Fruit fly (Drosophila melanogaster) whole organism, prepupa: ENCODE data around the gene Taf11.

ENCODE experiments used
- Blimp-1 ChIP-seq: fragments of 200-800 bp; sonication (Bioruptor generic); optimal IDR thresholded peaks from 3 replicates; lab custom pipeline; 2017; ENCODE audit warnings: missing biosample characterization, missing genetic modification characterization, mild to moderate bottlenecking, moderate library complexity, missing genetic modification reagents
- CG10631 ChIP-seq: fragments of 200-800 bp; sonication (Bioruptor generic); optimal IDR thresholded peaks from 2 replicates; lab custom pipeline; 2016; ENCODE audit warnings: missing biosample characterization, missing genetic modification characterization
- CG11294 ChIP-seq: fragments of 200-800 bp; sonication (Bioruptor generic); IDR thresholded peaks from 2 replicates; pipeline ENCODE4 v1.3.6; 2022; ENCODE audit warnings: missing biosample characterization, missing genetic modification characterization
- CG11762 ChIP-seq: fragments of 200-800 bp; sonication (Bioruptor generic); optimal IDR thresholded peaks from 3 replicates; lab custom pipeline; 2016; ENCODE audit warnings: missing biosample characterization, missing genetic modification characterization; ENCODE audit not compliant: insufficient read depth
- CG11902 ChIP-seq: fragments of 200-800 bp; sonication (Bioruptor generic); optimal IDR thresholded peaks from 3 replicates; lab custom pipeline; 2016; ENCODE audit warnings: missing biosample characterization, missing genetic modification characterization
- CG1621 ChIP-seq: fragments of 200-800 bp; sonication (Bioruptor generic); optimal IDR thresholded peaks from 3 replicates; lab custom pipeline; 2018; ENCODE audit warnings: missing biosample characterization, mild to moderate bottlenecking, missing genetic modification characterization
- CG32006 ChIP-seq: fragments of 200-800 bp; sonication (Bioruptor generic); optimal IDR thresholded peaks from 3 replicates; lab custom pipeline; 2017; ENCODE audit warnings: missing biosample characterization, mild to moderate bottlenecking, missing genetic modification characterization
- CG34406 ChIP-seq: fragments of 200-800 bp; sonication (Bioruptor generic); optimal IDR thresholded peaks from 3 replicates; lab custom pipeline; 2016; ENCODE audit warnings: missing biosample characterization, missing genetic modification characterization
- CG3919 ChIP-seq: fragments of 200-800 bp; sonication (Bioruptor generic); optimal IDR thresholded peaks from 3 replicates; lab custom pipeline; 2016; ENCODE audit warnings: missing biosample characterization, missing genetic modification characterization
- CG4318 ChIP-seq: fragments of 200-800 bp; sonication (Bioruptor generic); optimal IDR thresholded peaks from 3 replicates; lab custom pipeline; 2017; ENCODE audit warnings: missing biosample characterization, mild to moderate bottlenecking, missing genetic modification characterization
- CG6276 ChIP-seq: fragments of 200-800 bp; sonication (Bioruptor generic); optimal IDR thresholded peaks from 2 replicates; lab custom pipeline; 2017; ENCODE audit warnings: missing biosample characterization, mild to moderate bottlenecking, missing genetic modification characterization
- CG7368 ChIP-seq: fragments of 200-800 bp; sonication (Bioruptor generic); optimal IDR thresholded peaks from 3 replicates; lab custom pipeline; 2016; ENCODE audit warnings: missing biosample characterization, missing genetic modification characterization
- CG8119 ChIP-seq: fragments of 200-800 bp; sonication (Bioruptor generic); IDR thresholded peaks from 3 replicates; pipeline ENCODE4 v1.3.6; 2022; ENCODE audit warnings: missing biosample characterization, missing genetic modification characterization
- CG8319 ChIP-seq: fragments of 200-800 bp; sonication (Bioruptor generic); optimal IDR thresholded peaks from 3 replicates; lab custom pipeline; 2016; ENCODE audit warnings: missing biosample characterization, missing genetic modification characterization
- CG9139 ChIP-seq: fragments of 200-800 bp; sonication (Bioruptor generic); optimal IDR thresholded peaks from 3 replicates; lab custom pipeline; 2017; ENCODE audit warnings: missing biosample characterization, mild to moderate bottlenecking, missing genetic modification characterization
- Eip75B ChIP-seq: fragments of 200-800 bp; sonication (Bioruptor generic); optimal IDR thresholded peaks from 3 replicates; lab custom pipeline; 2016; ENCODE audit warnings: missing biosample characterization, missing genetic modification characterization
- Eip78C ChIP-seq: fragments of 200-800 bp; sonication (Bioruptor generic); peaks from one replicate; lab custom pipeline; 2016; ENCODE audit warnings: missing biosample characterization, missing genetic modification characterization
- Eip93F ChIP-seq: fragments of 200-800 bp; sonication (Bioruptor generic); optimal IDR thresholded peaks from 2 replicates; lab custom pipeline; 2016; ENCODE audit warnings: missing biosample characterization, mild to moderate bottlenecking, missing genetic modification characterization
- Ets21C ChIP-seq: fragments of 200-800 bp; sonication (Bioruptor generic); optimal IDR thresholded peaks from 3 replicates; lab custom pipeline; 2016; ENCODE audit warnings: missing biosample characterization, missing genetic modification characterization
- Gug ChIP-seq: fragments of 200-800 bp; sonication (Bioruptor generic); IDR thresholded peaks from 2 replicates; pipeline ENCODE4 v1.3.6; 2022; ENCODE audit warnings: missing biosample characterization, missing genetic modification characterization
- Hr38 ChIP-seq: sonication (Bioruptor generic); optimal IDR thresholded peaks from 2 replicates; lab custom pipeline; 2016; ENCODE audit warnings: missing biosample characterization, missing genetic modification characterization
- Hr39 ChIP-seq: fragments of 200-800 bp; sonication (Bioruptor generic); optimal IDR thresholded peaks from 2 replicates; lab custom pipeline; 2016; ENCODE audit warnings: missing biosample characterization, missing genetic modification characterization
- Hr4 ChIP-seq: fragments of 200-800 bp; sonication (Bioruptor generic); optimal IDR thresholded peaks from 3 replicates; lab custom pipeline; 2016; ENCODE audit warnings: missing biosample characterization, missing genetic modification characterization
- Lpt ChIP-seq: fragments of 200-800 bp; sonication (Bioruptor generic); optimal IDR thresholded peaks from 3 replicates; lab custom pipeline; 2016; ENCODE audit warnings: missing biosample characterization, missing genetic modification characterization
- Smox ChIP-seq: fragments of 200-800 bp; sonication (Bioruptor generic); optimal IDR thresholded peaks from 3 replicates; lab custom pipeline; 2016; ENCODE audit warnings: missing biosample characterization, missing genetic modification characterization
- Sox15 ChIP-seq: fragments of 200-800 bp; sonication (Bioruptor generic); optimal IDR thresholded peaks from 3 replicates; lab custom pipeline; 2016; ENCODE audit warnings: missing biosample characterization, missing genetic modification characterization
- acj6 ChIP-seq: fragments of 200-800 bp; sonication (Bioruptor generic); optimal IDR thresholded peaks from 3 replicates; lab custom pipeline; 2016; ENCODE audit warnings: missing biosample characterization, missing genetic modification characterization
- dac ChIP-seq: fragments of 200-800 bp; sonication (Bioruptor generic); optimal IDR thresholded peaks from 2 replicates; lab custom pipeline; 2017; ENCODE audit warnings: missing biosample characterization, mild to moderate bottlenecking, missing genetic modification characterization
- dsx ChIP-seq: fragments of 200-800 bp; optimal IDR thresholded peaks from 3 replicates; lab custom pipeline; 2019; ENCODE audit warnings: missing biosample characterization, mild to moderate bottlenecking, missing genetic modification characterization, moderate library complexity; ENCODE audit not compliant: poor library complexity, severe bottlenecking
- fd59A ChIP-seq: fragments of 200-800 bp; sonication (Bioruptor generic); optimal IDR thresholded peaks from 2 replicates; lab custom pipeline; 2017; ENCODE audit warnings: missing biosample characterization, mild to moderate bottlenecking, missing genetic modification characterization, missing genetic modification reagents
- fd85E ChIP-seq: fragments of 200-800 bp; sonication (Bioruptor generic); optimal IDR thresholded peaks from 3 replicates; lab custom pipeline; 2016; ENCODE audit warnings: missing biosample characterization, missing genetic modification characterization
- lz ChIP-seq: fragments of 200-800 bp; sonication (Bioruptor generic); optimal IDR thresholded peaks from 3 replicates; lab custom pipeline; 2016; ENCODE audit warnings: missing biosample characterization, missing genetic modification characterization
- net ChIP-seq: fragments of 200-800 bp; sonication (Bioruptor generic); optimal IDR thresholded peaks from 3 replicates; lab custom pipeline; 2016; ENCODE audit warnings: missing biosample characterization, missing genetic modification characterization
- pdm3 ChIP-seq: fragments of 200-800 bp; sonication (Bioruptor generic); optimal IDR thresholded peaks from 3 replicates; lab custom pipeline; 2016; ENCODE audit warnings: missing biosample characterization, missing genetic modification characterization
- spab ChIP-seq: fragments of 200-800 bp; sonication (Bioruptor generic); optimal IDR thresholded peaks from 2 replicates; lab custom pipeline; 2017; ENCODE audit warnings: missing biosample characterization, mild to moderate bottlenecking, missing genetic modification characterization, missing genetic modification reagents
- ss ChIP-seq, 2 experiments: fragments of 200-800 bp; sonication (Bioruptor generic); optimal IDR thresholded peaks; 2 replicates in 1 of 2; 3 replicates in 1 of 2; lab custom pipeline; 2017 to 2018; ENCODE audit warnings: mild to moderate bottlenecking in 2 of 2, missing biosample characterization in 2 of 2, missing genetic modification characterization in 2 of 2, moderate library complexity in 1 of 2
- svp ChIP-seq: fragments of 200-800 bp; sonication (Bioruptor generic); peaks from one replicate; lab custom pipeline; 2016; ENCODE audit warnings: missing biosample characterization, missing genetic modification characterization
- topi ChIP-seq: fragments of 200-800 bp; sonication (Bioruptor generic); optimal IDR thresholded peaks from 3 replicates; lab custom pipeline; 2016; ENCODE audit warnings: missing biosample characterization, missing genetic modification characterization
- vri ChIP-seq: fragments of 200-800 bp; sonication (Bioruptor generic); optimal IDR thresholded peaks from 3 replicates; lab custom pipeline; 2016; ENCODE audit warnings: missing biosample characterization, mild to moderate bottlenecking, missing genetic modification characterization

Taf11 gene

DNA sequence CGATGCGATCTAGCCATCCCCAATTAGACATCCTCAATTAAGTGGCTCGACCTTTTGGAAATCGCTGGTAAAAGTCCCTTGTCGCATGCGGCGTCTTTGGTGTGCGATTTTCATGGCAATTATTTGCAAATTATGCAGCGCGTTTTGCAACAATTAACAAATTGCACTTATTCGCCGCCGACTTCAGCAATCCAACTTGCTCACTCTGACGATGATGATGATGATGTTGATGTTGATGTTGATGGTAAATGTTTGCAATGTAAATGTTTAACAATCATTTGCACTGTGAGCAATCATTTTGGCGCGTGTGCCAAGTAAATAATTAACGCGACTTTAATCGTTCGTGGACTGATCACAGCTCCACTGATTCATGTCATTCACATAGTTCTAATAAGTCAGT is 28.9 kb downstream of the Taf11 start (continued):
- no peak for TF ChIP-seq Sox15
- TF ChIP-seq CG8119 = no peak
- no peak for TF ChIP-seq dac (GFP tag; lab: Kevin White, UChicago)
- TF ChIP-seq lz (GFP tag; lab: Kevin White, UChicago) = no peak
- TF ChIP-seq CG8319 (GFP tag; lab: Kevin White, UChicago) = no peak
- TF ChIP-seq CG7368 (GFP tag; lab: Kevin White, UChicago) = peak; percentile 37
- no peak for TF ChIP-seq Ets21C
- TF ChIP-seq CG3919 (GFP tag; lab: Kevin White, UChicago) = peak; percentile 47
- no peak for TF ChIP-seq Eip75B (GFP tag; lab: Kevin White, UChicago)
- no peak for TF ChIP-seq dsx (GFP tag; lab: Kevin White, UChicago)
- TF ChIP-seq net = no peak
- peak; percentile 77 for TF ChIP-seq Eip78C (GFP tag; lab: Kevin White, UChicago)
- no peak for TF ChIP-seq CG11762 (GFP tag; lab: Kevin White, UChicago)
- peak; percentile 19 for TF ChIP-seq pdm3 (GFP tag; lab: Kevin White, UChicago)
- TF ChIP-seq Lpt (GFP tag; lab: Kevin White, UChicago) = no peak
- TF ChIP-seq Eip93F (GFP tag; lab: Kevin White, UChicago) = no peak
- no peak for TF ChIP-seq fd59A (GFP tag; lab: Kevin White, UChicago)
- TF ChIP-seq Blimp-1 (GFP tag; lab: Kevin White, UChicago) = no peak
- no peak for TF ChIP-seq CG32006 (GFP tag; lab: Kevin White, UChicago)
- no peak for TF ChIP-seq CG6276
- no peak for TF ChIP-seq svp (GFP tag; lab: Kevin White, UChicago)
- TF ChIP-seq CG11294 (GFP tag; lab: Robert Waterston, UW) = no peak
- no peak for TF ChIP-seq Hr38 (GFP tag; lab: Kevin White, UChicago)
- TF ChIP-seq ss (GFP tag; optimal IDR thresholded peaks at IDR 0.05; lab: Kevin White, UChicago) = peak in 1 of 2 experiments; percentile 8
- TF ChIP-seq vri = no peak
- TF ChIP-seq fd85E (GFP tag; lab: Kevin White, UChicago) = no peak
- TF ChIP-seq CG9139 (GFP tag; lab: Kevin White, UChicago) = no peak
- no peak for TF ChIP-seq CG11902 (GFP tag; lab: Kevin White, UChicago)
- TF ChIP-seq CG34406 (GFP tag; lab: Kevin White, UChicago) = peak; percentile 38
- no peak for TF ChIP-seq acj6 (GFP tag; lab: Kevin White, UChicago)
- no peak for TF ChIP-seq spab (GFP tag; lab: Kevin White, UChicago)
- TF ChIP-seq Smox = no peak
- no peak for TF ChIP-seq Hr4 (GFP tag; lab: Kevin White, UChicago)
- TF ChIP-seq CG1621 (tag; lab: Kevin White, UChicago) = peak; percentile 26
- TF ChIP-seq, all 60 proteins: peak for 14

DNA sequence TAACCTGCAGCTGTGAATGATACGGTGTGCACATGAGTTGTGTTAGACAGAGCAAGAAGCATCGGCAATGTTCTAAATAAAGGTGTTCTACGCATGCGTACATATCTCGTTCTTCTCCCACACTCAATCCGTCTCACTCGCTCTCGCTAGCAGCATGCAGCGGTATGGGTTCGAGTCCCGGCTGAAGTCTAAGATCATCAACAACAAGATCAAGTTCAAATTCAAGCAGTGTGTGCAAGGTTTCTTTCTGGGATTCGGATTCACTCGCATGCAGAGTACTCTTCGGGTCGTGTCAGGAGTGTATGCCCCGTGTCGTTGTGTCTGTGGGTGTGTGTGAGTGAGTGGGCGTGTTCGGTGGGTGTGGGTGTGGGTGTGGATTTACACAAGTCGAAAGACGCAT is 31.8 kb downstream of the Taf11 start:
- TF ChIP-seq CG1621 (tag; lab: Kevin White, UChicago) (peak; percentile 3), Eip75B (GFP tag; lab: Kevin White, UChicago) (no peak), CG4318 (GFP tag; lab: Kevin White, UChicago) (no peak), svp (GFP tag; lab: Kevin White, UChicago) (peak; percentile 85), Ets21C (no peak), topi (GFP tag; lab: Kevin White, UChicago) (no peak), Hr39 (no peak), CG10631 (GFP tag; lab: Kevin White, UChicago) (no peak)

DNA sequence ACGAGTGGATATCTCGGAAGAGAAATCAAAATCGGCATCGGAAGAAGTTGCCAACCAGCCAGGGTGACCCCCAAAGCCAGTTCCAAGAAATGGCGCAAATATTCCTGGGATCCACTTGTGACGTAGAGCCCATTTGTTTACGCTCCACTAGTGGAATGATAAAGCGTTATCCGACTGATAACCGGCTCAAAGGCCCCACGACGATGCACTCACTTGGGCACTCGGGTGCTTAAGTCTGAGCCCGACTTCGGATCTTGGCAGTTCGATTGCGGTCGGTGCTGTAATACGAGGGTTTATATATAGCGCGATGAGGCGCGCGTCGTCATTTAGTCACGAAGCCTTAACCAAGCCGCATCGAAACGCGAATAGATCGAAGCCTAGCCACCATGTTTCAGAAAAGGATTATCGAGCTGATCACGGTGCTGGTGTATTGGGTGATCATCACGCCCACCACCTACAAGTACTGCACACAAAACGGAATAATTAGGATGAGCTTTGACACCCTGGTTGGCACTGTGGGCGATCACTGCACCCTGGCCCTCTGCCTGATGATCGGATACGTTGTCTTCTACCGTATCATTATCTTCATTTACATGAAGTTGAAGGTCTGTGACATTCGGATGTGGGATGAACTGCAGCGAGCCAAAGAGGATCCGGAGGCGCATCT is 33.3 kb downstream of the Taf11 start, which contains the start of gene CG13116:
Gene CG13116 (plus strand): TSS at position 323 of the 667 bp plus-strand sequence.
- TF ChIP-seq Eip78C (GFP tag; lab: Kevin White, UChicago) = peak; percentile 36
- no peak for TF ChIP-seq Gug (GFP tag; lab: Robert Waterston, UW)
- TF ChIP-seq ss (GFP tag; optimal IDR thresholded peaks at IDR 0.05; lab: Kevin White, UChicago) = peak in 1 of 2 experiments; percentile 3
- TF ChIP-seq Eip75B (GFP tag; lab: Kevin White, UChicago) = no peak
- TF ChIP-seq svp (GFP tag; lab: Kevin White, UChicago) = peak; percentile 93
